Fruit fly (Drosophila melanogaster): Measurements from ENCODE around the gene Prosbeta7.
A peak's percentile ranks its signal among the peaks of the same experiment; 100 is the strongest.

Prosbeta7 gene

DNA sequence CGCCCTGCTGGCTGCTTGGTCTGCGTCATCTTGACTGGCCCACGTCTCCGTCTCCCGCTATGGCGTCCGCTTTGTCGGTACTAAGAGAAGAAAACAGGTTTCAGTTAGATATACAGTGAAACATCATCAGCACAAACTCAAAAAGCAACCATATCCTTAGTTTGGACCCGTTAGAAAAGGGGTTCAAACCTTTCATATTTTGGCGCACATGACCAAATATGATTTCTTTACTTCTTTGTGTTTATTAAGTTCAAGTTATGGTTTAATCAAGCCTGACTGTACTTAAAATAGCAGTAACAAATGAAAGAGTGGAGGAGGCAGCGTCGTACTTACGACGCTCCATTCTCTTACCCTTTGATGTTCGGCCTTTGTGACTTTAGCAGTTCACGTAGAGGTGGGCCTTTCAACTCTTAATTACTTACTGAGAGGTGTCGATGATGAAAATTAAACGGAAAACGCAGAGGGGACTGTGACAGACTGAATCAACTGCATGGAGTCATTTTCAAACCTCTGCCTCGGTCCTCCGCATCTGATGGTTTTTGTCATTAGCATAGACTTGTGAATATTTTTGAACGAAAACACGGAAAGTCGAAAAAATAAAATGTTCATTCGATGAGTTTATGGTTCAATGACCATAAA, 3.6 kb upstream of the Prosbeta7 start (continued):
- TF ChIP-seq CG18619 (GFP tag; optimal IDR thresholded peaks at IDR 0.05) (peak; percentile 79), prd (optimal IDR thresholded peaks at IDR 0.05) (no peak), prd (GFP tag; IDR thresholded peaks at IDR 0.05) (peak; percentile 89), CG8924 (tag; optimal IDR thresholded peaks at IDR 0.05) (peak; percentile 83), cad (GFP tag; optimal IDR thresholded peaks at IDR 0.05) (no peak), Nf-YA (GFP tag; IDR thresholded peaks at IDR 0.05) (peak; percentile 77), lola (GFP tag; optimal IDR thresholded peaks at IDR 0.05) (peak in 1 of 3 experiments; percentile 60), CG30431 (GFP tag; optimal IDR thresholded peaks at IDR 0.05) (peak; percentile 74), h (optimal IDR thresholded peaks at IDR 0.05) (no peak), HmgZ (tag; optimal IDR thresholded peaks at IDR 0.05) (peak; percentile 71), wek (GFP tag; optimal IDR thresholded peaks at IDR 0.05) (peak; percentile 28), CG9727 (GFP tag; optimal IDR thresholded peaks at IDR 0.05) (peak; percentile 66), HLH54F (GFP tag; optimal IDR thresholded peaks at IDR 0.05) (peak; percentile 82), pzg (GFP tag; optimal IDR thresholded peaks at IDR 0.05) (no peak), ken (GFP tag; IDR thresholded peaks at IDR 0.05) (peak; percentile 88), Lpt (GFP tag; optimal IDR thresholded peaks at IDR 0.05) (no peak), CG43689 (GFP tag; IDR thresholded peaks at IDR 0.05) (peak; percentile 76), CG11093 (GFP tag; IDR thresholded peaks at IDR 0.05) (peak; percentile 82), Aef1 (GFP tag; IDR thresholded peaks at IDR 0.05) (peak; percentile 75), Ets97D (GFP tag; optimal IDR thresholded peaks at IDR 0.05) (peak; percentile 43), Optix (GFP tag; IDR thresholded peaks at IDR 0.05) (peak; percentile 83; the same call in 2 of the 3 replicates), CG17802 (tag; optimal IDR thresholded peaks at IDR 0.05) (peak; percentile 39), aop (GFP tag; IDR thresholded peaks at IDR 0.05) (0 out of 2 replicates have a peak, but pooled peaks have one; percentile 15)

DNA sequence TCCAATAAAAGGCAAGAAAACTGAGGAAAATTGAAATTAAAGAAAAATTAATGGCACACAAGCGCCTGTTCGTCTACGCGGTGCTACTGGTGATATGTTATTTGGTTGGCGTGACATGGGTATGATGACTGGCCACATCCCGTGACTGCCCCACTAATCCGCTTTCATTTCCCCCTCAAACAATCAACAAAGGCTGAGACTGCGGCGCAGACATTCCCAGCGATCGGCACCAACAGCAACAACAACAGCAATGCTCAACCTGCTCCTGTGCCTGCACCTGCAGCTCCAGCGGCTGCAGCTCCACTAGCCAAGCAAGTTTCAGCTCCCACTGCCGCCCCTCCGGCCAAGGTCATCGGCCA, 3.0 kb downstream of the Prosbeta7 start:
- TF ChIP-seq Drgx (GFP tag; IDR thresholded peaks at IDR 0.05) (no peak), E2f1 (GFP tag; IDR thresholded peaks at IDR 0.05) (no peak), ftz-f1 (GFP tag; optimal IDR thresholded peaks at IDR 0.05) (peak; percentile 46), CG42726 (GFP tag; IDR thresholded peaks at IDR 0.05; ENCODE audit: partially characterized antibody) (no peak), CG2712 (tag; optimal IDR thresholded peaks at IDR 0.05) (no peak), CG11456 (GFP tag; IDR thresholded peaks at IDR 0.05) (no peak), CG34224 (GFP tag; IDR thresholded peaks at IDR 0.05; ENCODE audit: partially characterized antibody) (0 out of 3 replicates have a peak, but pooled peaks have one; percentile 13), wor (GFP tag; IDR thresholded peaks at IDR 0.05) (no peak), vfl (GFP tag; optimal IDR thresholded peaks at IDR 0.05) (no peak), ro (GFP tag; IDR thresholded peaks at IDR 0.05) (no peak), CG6175 (GFP tag; IDR thresholded peaks at IDR 0.05) (0 out of 3 replicates have a peak, but pooled peaks have one; percentile 6), MESR4 (GFP tag; optimal IDR thresholded peaks at IDR 0.05) (peak; percentile 82), CG4360 (GFP tag; IDR thresholded peaks at IDR 0.05) (peak; percentile 59; the same call in 1 of the 2 replicates), pum (GFP tag; optimal IDR thresholded peaks at IDR 0.05) (no peak), tin (GFP tag; optimal IDR thresholded peaks at IDR 0.05) (no peak), CG18599 (GFP tag; optimal IDR thresholded peaks at IDR 0.05) (no peak), Gug (GFP tag; IDR thresholded peaks at IDR 0.05) (no peak), CG9727 (GFP tag; optimal IDR thresholded peaks at IDR 0.05) (no peak), Hmr (GFP tag; optimal IDR thresholded peaks at IDR 0.05) (no peak), CG4617 (GFP tag; optimal IDR thresholded peaks at IDR 0.05; ENCODE audit: borderline replicate concordance) (peak; percentile 17), CG15696 (tag; optimal IDR thresholded peaks at IDR 0.05) (no peak), Hr3 (GFP tag; optimal IDR thresholded peaks at IDR 0.05) (no peak), sens (GFP tag) (no peak), jing (GFP tag; optimal IDR thresholded peaks at IDR 0.05) (no peak), ato (GFP tag; IDR thresholded peaks at IDR 0.05; ENCODE audit: partially characterized antibody) (no peak), twi (tag; optimal IDR thresholded peaks at IDR 0.05) (no peak), knrl (GFP tag; IDR thresholded peaks at IDR 0.05; ENCODE audit: partially characterized antibody) (no peak), onecut (GFP tag; IDR thresholded peaks at IDR 0.05) (no peak), CG1792 (GFP tag; optimal IDR thresholded peaks at IDR 0.05) (no peak), CG13894 (tag; optimal IDR thresholded peaks at IDR 0.05) (no peak)
